Fruit fly (Drosophila melanogaster): ENCODE data around the gene Tet.

Tet gene

dm6 chr3L:2801376-2801775 is 77.6 kb downstream of the Tet start:
- TF ChIP-seq Myc (optimal IDR thresholded peaks at IDR 0.05), result no peak
- no peak for TF ChIP-seq Dif (GFP tag; optimal IDR thresholded peaks at IDR 0.05; ENCODE audit: partially characterized antibody)
- peak; percentile 67 for TF ChIP-seq psq (GFP tag; optimal IDR thresholded peaks at IDR 0.05)
- TF ChIP-seq CrebA (GFP tag; optimal IDR thresholded peaks at IDR 0.05; ENCODE audit: borderline replicate concordance), result peak; percentile 35
- no peak for TF ChIP-seq rgr (GFP tag; optimal IDR thresholded peaks at IDR 0.05)
- TF ChIP-seq jim (GFP tag; optimal IDR thresholded peaks at IDR 0.05), result peak; percentile 56

- TF ChIP-seq fru (GFP tag; optimal IDR thresholded peaks at IDR 0.05), result peak; percentile 36
- peak in 1 of 2 experiments; percentile 51 for TF ChIP-seq foxo (GFP tag; optimal IDR thresholded peaks at IDR 0.05)
- no peak for TF ChIP-seq Abd-B (GFP tag; optimal IDR thresholded peaks at IDR 0.05)
- TF ChIP-seq br (GFP tag; optimal IDR thresholded peaks at IDR 0.05), result peak; percentile 38
- no peak for TF ChIP-seq Vsx2 (GFP tag; optimal IDR thresholded peaks at IDR 0.05; ENCODE audit: partially characterized antibody)
- no peak for TF ChIP-seq Jra (GFP tag; optimal IDR thresholded peaks at IDR 0.05)
- no peak for TF ChIP-seq Sp1 (GFP tag; optimal IDR thresholded peaks at IDR 0.05)
- TF ChIP-seq HLH106 (tag; optimal IDR thresholded peaks at IDR 0.05), result peak; percentile 4
- peak; percentile 4 for TF ChIP-seq psq (GFP tag; optimal IDR thresholded peaks at IDR 0.05)
- TF ChIP-seq rgr (GFP tag; optimal IDR thresholded peaks at IDR 0.05), result peak; percentile 30
- TF ChIP-seq Hnf4 (GFP tag; optimal IDR thresholded peaks at IDR 0.05), result peak; percentile 18
- peak; percentile 32 for TF ChIP-seq ey (GFP tag; optimal IDR thresholded peaks at IDR 0.05)
- TF ChIP-seq h (GFP tag; optimal IDR thresholded peaks at IDR 0.05), result peak; percentile 36
- peak; percentile 9 for TF ChIP-seq OdsH (GFP tag; optimal IDR thresholded peaks at IDR 0.05)
Observed at dm6 chr3L:2800329-2800728, 78.6 kb downstream of the Tet start.

- TF ChIP-seq Vsx2 (GFP tag; optimal IDR thresholded peaks at IDR 0.05; ENCODE audit: partially characterized antibody) (no peak), foxo (GFP tag; optimal IDR thresholded peaks at IDR 0.05) (peak in 1 of 2 experiments; percentile 27), CG32264 (GFP tag; optimal IDR thresholded peaks at IDR 0.05) (no peak), Hnf4 (GFP tag; optimal IDR thresholded peaks at IDR 0.05) (peak; percentile 76), h (GFP tag; optimal IDR thresholded peaks at IDR 0.05) (peak; percentile 48), pan (optimal IDR thresholded peaks at IDR 0.05) (no peak), psq (GFP tag; optimal IDR thresholded peaks at IDR 0.05) (peak; percentile 29), ey (GFP tag; optimal IDR thresholded peaks at IDR 0.05) (no peak), dmrt93B (GFP tag; optimal IDR thresholded peaks at IDR 0.05) (peak; percentile 29), OdsH (GFP tag; optimal IDR thresholded peaks at IDR 0.05) (peak; percentile 39), CG9705 (GFP tag; optimal IDR thresholded peaks at IDR 0.05) (peak; percentile 1), HLH106 (tag; optimal IDR thresholded peaks at IDR 0.05) (peak; percentile 39), Rel (GFP tag; optimal IDR thresholded peaks at IDR 0.05) (no peak), Rel (tag; optimal IDR thresholded peaks at IDR 0.05) (peak; percentile 15), sv (GFP tag; optimal IDR thresholded peaks at IDR 0.05) (no peak), fru (GFP tag; optimal IDR thresholded peaks at IDR 0.05) (peak; percentile 44), br (GFP tag; optimal IDR thresholded peaks at IDR 0.05) (peak; percentile 28), tai (GFP tag; optimal IDR thresholded peaks at IDR 0.05) (no peak), Sp1 (GFP tag; optimal IDR thresholded peaks at IDR 0.05) (peak; percentile 36)
Observed at dm6 chr3L:2799110-2799618, 79.8 kb downstream of the Tet start.

- TF ChIP-seq Hr83 (GFP tag; optimal IDR thresholded peaks at IDR 0.05; ENCODE audit: poor library complexity, severe bottlenecking) (peak; percentile 29), Hnf4 (GFP tag; optimal IDR thresholded peaks at IDR 0.05) (no peak), sv (GFP tag; optimal IDR thresholded peaks at IDR 0.05) (peak; percentile 10)
Observed at dm6 chr3L:2798463-2798993, 80.4 kb downstream of the Tet start.

- TF ChIP-seq jim (GFP tag; optimal IDR thresholded peaks at IDR 0.05) (no peak), foxo (GFP tag; optimal IDR thresholded peaks at IDR 0.05) (no peak), GATAd (GFP tag; optimal IDR thresholded peaks at IDR 0.05) (no peak), Dfd (GFP tag; optimal IDR thresholded peaks at IDR 0.05) (peak; percentile 98), N (GFP tag; optimal IDR thresholded peaks at IDR 0.05) (no peak)
Observed at dm6 chr3L:2796242-2796641, 82.7 kb downstream of the Tet start.

Measured in whole organism, wandering third instar larva.